Fruit fly (Drosophila melanogaster): ENCODE results near the gene CG9886.

Gene CG9886

DNA sequence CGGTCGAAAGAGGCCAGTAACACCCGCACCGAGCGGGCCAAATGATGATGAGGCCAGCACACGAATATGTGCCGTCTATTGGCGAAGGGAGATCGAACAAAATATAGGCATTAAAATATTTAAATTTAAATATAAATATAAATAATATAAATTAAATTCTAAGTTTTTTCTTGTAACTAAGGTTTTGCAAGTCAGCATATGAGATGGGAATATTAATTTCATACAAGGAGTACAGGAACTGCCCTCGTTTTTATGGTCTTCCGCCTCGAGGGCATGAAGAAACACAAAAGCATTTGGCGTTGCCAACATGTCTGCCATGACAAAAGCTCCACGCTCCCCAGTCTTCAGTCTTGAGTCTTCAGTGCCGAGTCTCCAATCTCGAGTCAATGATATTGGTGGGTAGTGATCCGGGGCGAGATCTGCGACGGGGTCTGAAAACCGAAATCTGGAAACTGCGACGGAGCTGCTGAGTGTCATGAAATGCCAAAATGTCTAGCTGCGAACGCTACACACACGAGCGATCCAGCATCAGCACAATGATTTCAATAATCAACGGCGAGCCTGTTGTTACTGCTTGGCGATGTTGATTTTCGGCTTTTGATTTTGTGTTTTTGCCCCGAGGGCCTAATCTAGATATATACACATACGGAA is 47.2 kb downstream of the CG9886 start:
- TF ChIP-seq CG17801 (GFP tag; optimal IDR thresholded peaks at IDR 0.05; ENCODE audit: partially characterized antibody): no peak

DNA sequence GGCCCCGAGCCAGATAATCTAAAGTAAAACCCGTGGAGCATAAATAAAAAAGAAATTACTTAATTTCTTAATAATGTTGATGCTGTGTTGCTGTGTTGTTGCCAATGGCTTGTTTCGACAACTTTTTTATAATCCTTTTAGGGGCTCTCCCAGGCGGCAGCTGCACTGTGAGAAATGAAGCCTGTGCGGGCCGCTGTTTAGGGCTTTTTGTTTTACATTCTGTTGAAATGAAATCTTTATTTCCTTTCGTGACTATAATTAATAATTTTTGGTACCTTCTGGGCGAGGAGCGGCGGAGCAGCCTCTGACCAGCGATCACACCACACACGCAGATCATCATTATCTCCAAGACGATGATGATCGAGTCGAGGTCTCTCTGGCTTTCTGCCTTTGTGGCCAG is 50.0 kb downstream of the CG9886 start:
- no peak for TF ChIP-seq CG17801 (GFP tag; optimal IDR thresholded peaks at IDR 0.05; ENCODE audit: partially characterized antibody)

DNA sequence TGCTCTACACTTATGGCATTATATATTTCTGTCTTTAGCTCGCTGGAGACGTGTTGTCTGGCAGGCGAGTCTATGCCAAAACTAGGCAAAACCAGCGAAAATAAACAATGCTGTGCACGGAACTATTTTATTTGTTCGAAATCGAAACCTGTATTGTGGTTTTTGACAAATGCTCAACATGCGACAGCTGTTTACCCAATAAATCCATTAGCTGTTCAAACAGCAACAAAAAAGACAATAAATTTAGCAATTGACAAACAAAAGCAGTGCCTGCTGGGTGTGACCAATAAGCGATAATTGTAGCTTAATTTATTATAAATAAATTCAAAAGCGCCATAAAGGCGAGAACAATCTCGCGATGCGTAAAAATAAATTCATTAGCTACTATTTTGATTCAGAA is 52.1 kb downstream of the CG9886 start:
- no peak for TF ChIP-seq CG17801 (GFP tag; optimal IDR thresholded peaks at IDR 0.05; ENCODE audit: partially characterized antibody)

DNA sequence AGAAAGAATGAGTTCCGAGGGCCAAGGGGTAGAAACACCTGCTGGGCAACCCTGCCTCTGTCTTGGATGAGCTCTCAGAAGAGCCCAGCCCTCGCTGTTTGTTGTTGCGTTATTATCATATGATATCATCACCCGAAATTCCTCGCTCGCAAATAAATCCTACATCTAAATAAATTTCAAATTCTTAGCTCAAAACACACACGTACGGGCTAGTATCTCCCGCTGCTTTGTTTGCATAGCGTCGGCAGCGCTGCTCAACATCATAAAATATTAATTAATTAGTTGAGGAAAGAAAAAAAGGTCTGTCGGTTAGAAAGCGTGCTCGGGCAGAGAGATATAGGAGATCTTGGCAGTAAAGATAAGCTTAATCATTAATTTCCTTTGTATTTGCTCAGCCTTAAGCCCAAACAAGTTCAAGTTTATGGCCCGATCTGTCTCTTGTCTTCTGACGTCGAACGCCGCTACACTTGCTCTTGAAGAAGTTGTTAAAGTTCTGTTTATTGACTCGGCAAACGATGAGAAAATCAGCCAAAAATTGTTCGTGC is 53.3 kb downstream of the CG9886 start:
- no peak for TF ChIP-seq CG17801 (GFP tag; optimal IDR thresholded peaks at IDR 0.05; ENCODE audit: partially characterized antibody)

Measured in ovary, adult (tissue).